Worm (Caenorhabditis elegans): Measurements from ENCODE around the gene dvc-1.
A peak's percentile ranks its signal among the peaks of the same experiment; 100 is the strongest.
"Not testable (repeated sequence)": the region's sequence is repeated elsewhere in the genome, so short reads cannot be mapped to it uniquely, and the experiment has no call there.

dvc-1 gene

DNA sequence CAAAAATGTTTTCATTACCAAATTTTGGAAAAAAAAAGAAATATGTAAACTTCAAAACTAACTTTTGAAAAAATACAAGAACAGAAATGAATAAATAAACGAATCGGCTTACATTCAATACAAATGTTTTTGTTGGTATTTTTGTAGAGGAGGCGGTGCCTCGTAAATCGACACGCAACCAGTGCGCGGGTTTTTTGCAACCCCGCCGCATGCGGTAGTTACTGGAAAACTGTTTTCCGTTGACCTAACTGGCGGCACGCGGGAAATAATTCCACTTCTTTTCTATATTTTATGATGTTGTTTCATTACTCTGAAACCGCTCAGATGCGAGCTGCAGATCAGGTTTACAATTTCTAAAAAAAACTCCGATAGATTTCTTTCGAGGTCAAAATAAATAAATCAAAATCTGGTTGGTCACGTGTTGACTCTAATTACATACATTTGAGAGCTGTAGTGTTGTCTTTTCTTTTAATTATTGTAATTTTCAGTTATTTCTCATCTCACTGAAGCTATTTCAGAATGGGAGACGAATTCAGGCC is at the start of gene dvc-1, which contains the start of gene ima-1 (continued):
- peak; percentile 90 for TF ChIP-seq elt-2 (tag; optimal IDR thresholded peaks at IDR 0.05)
- TF ChIP-seq C38D4.7 (GFP tag; optimal IDR thresholded peaks at IDR 0.05), result peak; percentile 64
- peak; percentile 75 for TF ChIP-seq nfya-1 (tag; optimal IDR thresholded peaks at IDR 0.05)
- TF ChIP-seq pqm-1 (tag; optimal IDR thresholded peaks at IDR 0.05), result no peak
- peak; percentile 46 for TF ChIP-seq sox-2 (GFP tag; IDR thresholded peaks at IDR 0.05)
- peak; percentile 42 for TF ChIP-seq lim-6 (tag; optimal IDR thresholded peaks at IDR 0.05)
- TF ChIP-seq hlh-30 (tag; optimal IDR thresholded peaks at IDR 0.05; ENCODE audit: insufficient read depth), result peak; percentile 70
- peak; percentile 24 for TF ChIP-seq ceh-18 (tag; optimal IDR thresholded peaks at IDR 0.05)
- no peak for TF ChIP-seq tbx-7 (tag; optimal IDR thresholded peaks at IDR 0.05)
- peak; percentile 70 for TF ChIP-seq odd-2 (tag; optimal IDR thresholded peaks at IDR 0.05)
- TF ChIP-seq unc-86 (tag; optimal IDR thresholded peaks at IDR 0.05), result peak; percentile 73
- TF ChIP-seq ceh-2 (tag; optimal IDR thresholded peaks at IDR 0.05), result peak; percentile 79
- TF ChIP-seq zip-5 (tag; optimal IDR thresholded peaks at IDR 0.05), result peak; percentile 68
- TF ChIP-seq pha-4 (tag; optimal IDR thresholded peaks at IDR 0.05), result no peak
- TF ChIP-seq syd-9 (tag; optimal IDR thresholded peaks at IDR 0.05), result peak; percentile 74
- TF ChIP-seq K02D7.2 (tag; optimal IDR thresholded peaks at IDR 0.05), result peak; percentile 62
- no peak for TF ChIP-seq dmd-4 (tag; optimal IDR thresholded peaks at IDR 0.05; ENCODE audit: borderline replicate concordance)

DNA sequence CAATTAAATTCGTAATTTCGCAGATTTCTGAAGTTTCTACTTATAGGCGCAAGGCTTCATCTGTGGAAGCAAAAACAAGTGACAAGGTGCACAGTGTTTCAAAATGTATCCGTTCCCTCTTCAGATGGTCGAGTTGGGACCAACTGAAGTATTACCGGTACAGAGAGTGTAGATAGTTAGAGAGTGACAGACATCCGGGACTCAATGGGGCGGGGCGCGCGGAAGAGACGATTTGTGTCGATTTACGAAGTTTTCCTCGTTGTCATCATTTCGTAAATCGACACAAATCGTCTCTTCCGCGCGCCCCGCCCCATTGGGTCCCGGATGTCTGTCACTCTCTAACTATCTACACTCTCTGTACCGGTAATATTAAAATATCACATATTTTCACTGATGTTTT is 47.0 kb upstream of the dvc-1 start, which contains the start of gene C03E10.3:
C03E10.3 (plus strand) TSS at position 301 of the 400 bp plus-strand sequence.
- TF ChIP-seq hlh-15, unc-42, fkh-6 (tag; optimal IDR thresholded peaks at IDR 0.05): not testable (repeated sequence)

ce11 chrV:11282272-11282671 is 43.1 kb upstream of the dvc-1 start, which contains the start of gene gly-20:
Gene gly-20, plus strand, starts transcription at chrV:11282572.
- TF ChIP-seq ceh-19 (GFP tag; optimal IDR thresholded peaks at IDR 0.05) (no peak), gmeb-2 (tag; optimal IDR thresholded peaks at IDR 0.05) (no peak), pha-2 (tag; optimal IDR thresholded peaks at IDR 0.05) (no peak), ets-4 (tag; optimal IDR thresholded peaks at IDR 0.05) (no peak), ahr-1 (tag; optimal IDR thresholded peaks at IDR 0.05) (no peak), K09A11.1 (tag; optimal IDR thresholded peaks at IDR 0.05; ENCODE audit: insufficient read depth) (no peak), hlh-30 (tag; optimal IDR thresholded peaks at IDR 0.05; ENCODE audit: insufficient read depth) (no peak), madf-2 (tag; optimal IDR thresholded peaks at IDR 0.05) (no peak), ceh-2 (tag; optimal IDR thresholded peaks at IDR 0.05) (no peak), nhr-232 (tag; optimal IDR thresholded peaks at IDR 0.05) (no peak), C38D4.7 (GFP tag; optimal IDR thresholded peaks at IDR 0.05) (no peak), fkh-10 (GFP tag; optimal IDR thresholded peaks at IDR 0.05) (no peak)

ce11 chrV:11281414-11282209 is 42.5 kb upstream of the dvc-1 start:
- TF ChIP-seq unc-42 (tag; optimal IDR thresholded peaks at IDR 0.05) (peak; percentile 37), nfya-1 (tag; optimal IDR thresholded peaks at IDR 0.05) (peak; percentile 28), dve-1 (tag; optimal IDR thresholded peaks at IDR 0.05) (no peak), unc-55 (GFP tag; optimal IDR thresholded peaks at IDR 0.05) (peak; percentile 67), pqm-1 (tag; optimal IDR thresholded peaks at IDR 0.05) (no peak)

- peak; percentile 13 for TF ChIP-seq ceh-48 (tag; optimal IDR thresholded peaks at IDR 0.05)
- TF ChIP-seq ceh-14 (tag; optimal IDR thresholded peaks at IDR 0.05), result no peak
These were observed 40.4 kb upstream of the dvc-1 start for ce11 chrV:11279564-11279963.
